Fruit fly (Drosophila melanogaster): Measurements from ENCODE around the gene Vha100-1.
A peak's percentile ranks its signal among the peaks of the same experiment; 100 is the strongest.

- TF ChIP-seq eyg (GFP tag; optimal IDR thresholded peaks at IDR 0.05) (peak; percentile 33), scrt (GFP tag; optimal IDR thresholded peaks at IDR 0.05) (peak; percentile 73), CG9817 (tag; optimal IDR thresholded peaks at IDR 0.05) (peak; percentile 79), slou (GFP tag; optimal IDR thresholded peaks at IDR 0.05) (peak; percentile 6), Awh (GFP tag; IDR thresholded peaks at IDR 0.05) (no peak)
Observed at dm6 chr3R:29157418-29158398, 26.7 kb downstream of the Vha100-1 start, which contains the start of gene rdog.
